Fruit fly (Drosophila melanogaster) whole organism, adult: ENCODE data around the gene pths.

Experiments used
- CG7101 ChIP-seq: fragments of 200-800 bp; sonication (Bioruptor generic); optimal IDR thresholded peaks from 2 replicates; lab custom pipeline; 2018; ENCODE audit warnings: missing biosample characterization, mild to moderate bottlenecking, missing genetic modification characterization, moderate library complexity
- Crg-1 ChIP-seq: fragments of 200-800 bp; sonication (Bioruptor generic); optimal IDR thresholded peaks from 2 replicates; lab custom pipeline; 2016; ENCODE audit warnings: missing biosample characterization, missing genetic modification characterization
- pad ChIP-seq: fragments of 200-800 bp; sonication (Bioruptor generic); optimal IDR thresholded peaks from 3 replicates; lab custom pipeline; 2017; ENCODE audit warnings: missing biosample characterization, missing genetic modification characterization, mild to moderate bottlenecking, moderate library complexity, missing genetic modification reagents
- toe ChIP-seq: fragments of 200-800 bp; sonication (Bioruptor generic); optimal IDR thresholded peaks from 2 replicates; lab custom pipeline; 2016; ENCODE audit warnings: missing biosample characterization, missing genetic modification characterization

DNA sequence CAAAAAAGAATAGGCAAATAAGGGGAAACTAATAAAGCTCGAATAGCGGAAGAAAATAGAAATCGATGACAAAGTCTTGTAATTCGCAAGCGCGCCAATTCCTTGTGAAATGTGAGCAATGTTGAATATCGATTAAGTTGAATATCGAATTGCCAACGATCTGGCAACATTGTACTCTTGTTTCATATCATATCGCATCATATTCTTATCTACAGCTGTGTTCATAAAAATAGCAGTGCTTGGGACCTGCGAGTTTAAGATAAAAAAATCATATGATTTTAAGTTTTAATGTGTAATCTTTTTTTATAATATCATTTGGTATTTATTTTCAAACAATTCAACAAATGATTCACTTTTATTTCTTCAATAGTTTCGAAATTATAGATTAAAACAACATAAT, 6.0 kb downstream of the pths start:
- no peak for TF ChIP-seq Crg-1 (GFP tag; lab: Kevin White, UChicago)
- no peak for TF ChIP-seq CG7101 (tag; lab: Kevin White, UChicago)
- no peak for TF ChIP-seq toe (GFP tag; lab: Kevin White, UChicago)
- peak; percentile 43 for TF ChIP-seq pad (GFP tag; lab: Kevin White, UChicago)
